Fruit fly (Drosophila melanogaster) whole organism, prepupa: Measurements from ENCODE around the gene Cmtr1.

Source experiments
- Blimp-1 ChIP-seq: fragments of 200-800 bp; sonication (Bioruptor generic); optimal IDR thresholded peaks from 3 replicates; lab custom pipeline; 2017; ENCODE audit warnings: missing biosample characterization, missing genetic modification characterization, mild to moderate bottlenecking, moderate library complexity, missing genetic modification reagents
- CG10631 ChIP-seq: fragments of 200-800 bp; sonication (Bioruptor generic); optimal IDR thresholded peaks from 2 replicates; lab custom pipeline; 2016; ENCODE audit warnings: missing biosample characterization, missing genetic modification characterization
- CG10669 ChIP-seq: fragments of 200-800 bp; sonication (Bioruptor generic); optimal IDR thresholded peaks from 3 replicates; lab custom pipeline; 2018; ENCODE audit warnings: missing biosample characterization, mild to moderate bottlenecking, missing genetic modification characterization, moderate library complexity
- CG11294 ChIP-seq: fragments of 200-800 bp; sonication (Bioruptor generic); IDR thresholded peaks from 2 replicates; pipeline ENCODE4 v1.3.6; 2022; ENCODE audit warnings: missing biosample characterization, missing genetic modification characterization
- CG11762 ChIP-seq: fragments of 200-800 bp; sonication (Bioruptor generic); optimal IDR thresholded peaks from 3 replicates; lab custom pipeline; 2016; ENCODE audit warnings: missing biosample characterization, missing genetic modification characterization; ENCODE audit not compliant: insufficient read depth
- CG11902 ChIP-seq: fragments of 200-800 bp; sonication (Bioruptor generic); optimal IDR thresholded peaks from 3 replicates; lab custom pipeline; 2016; ENCODE audit warnings: missing biosample characterization, missing genetic modification characterization
- CG15336 ChIP-seq: fragments of 200-800 bp; sonication (Bioruptor generic); IDR thresholded peaks from 2 replicates; pipeline ENCODE4 v1.3.6; 2022; ENCODE audit warnings: missing biosample characterization, missing genetic modification characterization
- CG31627 ChIP-seq: fragments of 200-800 bp; sonication (Bioruptor generic); optimal IDR thresholded peaks from 3 replicates; lab custom pipeline; 2016; ENCODE audit warnings: missing biosample characterization, missing genetic modification characterization
- CG32006 ChIP-seq: fragments of 200-800 bp; sonication (Bioruptor generic); optimal IDR thresholded peaks from 3 replicates; lab custom pipeline; 2017; ENCODE audit warnings: missing biosample characterization, mild to moderate bottlenecking, missing genetic modification characterization
- CG34406 ChIP-seq: fragments of 200-800 bp; sonication (Bioruptor generic); optimal IDR thresholded peaks from 3 replicates; lab custom pipeline; 2016; ENCODE audit warnings: missing biosample characterization, missing genetic modification characterization
- CG3919 ChIP-seq: fragments of 200-800 bp; sonication (Bioruptor generic); optimal IDR thresholded peaks from 3 replicates; lab custom pipeline; 2016; ENCODE audit warnings: missing biosample characterization, missing genetic modification characterization
- CG4318 ChIP-seq: fragments of 200-800 bp; sonication (Bioruptor generic); optimal IDR thresholded peaks from 3 replicates; lab custom pipeline; 2017; ENCODE audit warnings: missing biosample characterization, mild to moderate bottlenecking, missing genetic modification characterization
- CG6163 ChIP-seq: fragments of 200-800 bp; sonication (Bioruptor generic); IDR thresholded peaks from 3 replicates; pipeline ENCODE4 v1.3.6; 2022; ENCODE audit warnings: missing biosample characterization, missing genetic modification characterization
- CG6792 ChIP-seq: fragments of 200-800 bp; sonication (Bioruptor generic); optimal IDR thresholded peaks from 3 replicates; lab custom pipeline; 2016; ENCODE audit warnings: missing biosample characterization, missing genetic modification characterization
- CG6854 ChIP-seq: fragments of 200-800 bp; sonication (Bioruptor generic); optimal IDR thresholded peaks from 2 replicates; lab custom pipeline; 2017; ENCODE audit warnings: missing biosample characterization, mild to moderate bottlenecking, missing genetic modification characterization
- CG8319 ChIP-seq: fragments of 200-800 bp; sonication (Bioruptor generic); optimal IDR thresholded peaks from 3 replicates; lab custom pipeline; 2016; ENCODE audit warnings: missing biosample characterization, missing genetic modification characterization
- CG8632 ChIP-seq: fragments of 200-800 bp; sonication (Bioruptor generic); optimal IDR thresholded peaks from 3 replicates; lab custom pipeline; 2016; ENCODE audit warnings: missing biosample characterization, missing genetic modification characterization
- Eip75B ChIP-seq: fragments of 200-800 bp; sonication (Bioruptor generic); optimal IDR thresholded peaks from 3 replicates; lab custom pipeline; 2016; ENCODE audit warnings: missing biosample characterization, missing genetic modification characterization
- Eip78C ChIP-seq: fragments of 200-800 bp; sonication (Bioruptor generic); peaks from one replicate; lab custom pipeline; 2016; ENCODE audit warnings: missing biosample characterization, missing genetic modification characterization
- Eip93F ChIP-seq: fragments of 200-800 bp; sonication (Bioruptor generic); optimal IDR thresholded peaks from 2 replicates; lab custom pipeline; 2016; ENCODE audit warnings: missing biosample characterization, mild to moderate bottlenecking, missing genetic modification characterization
- Ets21C ChIP-seq: fragments of 200-800 bp; sonication (Bioruptor generic); optimal IDR thresholded peaks from 3 replicates; lab custom pipeline; 2016; ENCODE audit warnings: missing biosample characterization, missing genetic modification characterization
- Ets96B ChIP-seq: fragments of 200-800 bp; optimal IDR thresholded peaks from 2 replicates; lab custom pipeline; 2019; ENCODE audit warnings: missing biosample characterization, mild to moderate bottlenecking, missing genetic modification characterization, moderate library complexity
- Hr39 ChIP-seq: fragments of 200-800 bp; sonication (Bioruptor generic); optimal IDR thresholded peaks from 2 replicates; lab custom pipeline; 2016; ENCODE audit warnings: missing biosample characterization, missing genetic modification characterization
- Hr4 ChIP-seq: fragments of 200-800 bp; sonication (Bioruptor generic); optimal IDR thresholded peaks from 3 replicates; lab custom pipeline; 2016; ENCODE audit warnings: missing biosample characterization, missing genetic modification characterization
- Lpt ChIP-seq: fragments of 200-800 bp; sonication (Bioruptor generic); optimal IDR thresholded peaks from 3 replicates; lab custom pipeline; 2016; ENCODE audit warnings: missing biosample characterization, missing genetic modification characterization
- Met ChIP-seq: fragments of 200-800 bp; sonication (Bioruptor generic); optimal IDR thresholded peaks from 3 replicates; lab custom pipeline; 2016; ENCODE audit warnings: missing biosample characterization, missing genetic modification characterization
- OdsH ChIP-seq: fragments of 200-800 bp; sonication (Bioruptor generic); optimal IDR thresholded peaks from 3 replicates; lab custom pipeline; 2016; ENCODE audit warnings: missing biosample characterization, missing genetic modification characterization
- Sox102F ChIP-seq: fragments of 200-800 bp; sonication (Bioruptor generic); optimal IDR thresholded peaks from 2 replicates; lab custom pipeline; 2016; ENCODE audit warnings: missing biosample characterization, mild to moderate bottlenecking, missing genetic modification characterization
- Sox14 ChIP-seq: fragments of 200-800 bp; sonication (Bioruptor generic); optimal IDR thresholded peaks from 3 replicates; lab custom pipeline; 2016; ENCODE audit warnings: missing biosample characterization, missing genetic modification characterization
- achi ChIP-seq: fragments of 200-800 bp; sonication (Bioruptor generic); optimal IDR thresholded peaks from 3 replicates; lab custom pipeline; 2016; ENCODE audit warnings: missing biosample characterization, missing genetic modification characterization
- acj6 ChIP-seq: fragments of 200-800 bp; sonication (Bioruptor generic); optimal IDR thresholded peaks from 3 replicates; lab custom pipeline; 2016; ENCODE audit warnings: missing biosample characterization, missing genetic modification characterization
- cyc ChIP-seq: fragments of 200-800 bp; sonication (Bioruptor generic); optimal IDR thresholded peaks from 3 replicates; lab custom pipeline; 2016; ENCODE audit warnings: missing biosample characterization, missing genetic modification characterization
- dsx ChIP-seq: fragments of 200-800 bp; optimal IDR thresholded peaks from 3 replicates; lab custom pipeline; 2019; ENCODE audit warnings: missing biosample characterization, mild to moderate bottlenecking, missing genetic modification characterization, moderate library complexity; ENCODE audit not compliant: poor library complexity, severe bottlenecking
- esn ChIP-seq: fragments of 200-800 bp; sonication (Bioruptor generic); optimal IDR thresholded peaks from 2 replicates; lab custom pipeline; 2016; ENCODE audit warnings: missing biosample characterization, mild to moderate bottlenecking, missing genetic modification characterization, moderate library complexity
- fd59A ChIP-seq: fragments of 200-800 bp; sonication (Bioruptor generic); optimal IDR thresholded peaks from 2 replicates; lab custom pipeline; 2017; ENCODE audit warnings: missing biosample characterization, mild to moderate bottlenecking, missing genetic modification characterization, missing genetic modification reagents
- fd85E ChIP-seq: fragments of 200-800 bp; sonication (Bioruptor generic); optimal IDR thresholded peaks from 3 replicates; lab custom pipeline; 2016; ENCODE audit warnings: missing biosample characterization, missing genetic modification characterization
- fkh ChIP-seq: fragments of 200-800 bp; sonication (Bioruptor generic); optimal IDR thresholded peaks from 3 replicates; lab custom pipeline; 2017; ENCODE audit warnings: missing biosample characterization, mild to moderate bottlenecking, missing genetic modification characterization, moderate library complexity
- lz ChIP-seq: fragments of 200-800 bp; sonication (Bioruptor generic); optimal IDR thresholded peaks from 3 replicates; lab custom pipeline; 2016; ENCODE audit warnings: missing biosample characterization, missing genetic modification characterization
- pdm3 ChIP-seq: fragments of 200-800 bp; sonication (Bioruptor generic); optimal IDR thresholded peaks from 3 replicates; lab custom pipeline; 2016; ENCODE audit warnings: missing biosample characterization, missing genetic modification characterization
- ss ChIP-seq, 2 experiments: fragments of 200-800 bp; sonication (Bioruptor generic); optimal IDR thresholded peaks; 2 replicates in 1 of 2; 3 replicates in 1 of 2; lab custom pipeline; 2017 to 2018; ENCODE audit warnings: mild to moderate bottlenecking in 2 of 2, missing biosample characterization in 2 of 2, missing genetic modification characterization in 2 of 2, moderate library complexity in 1 of 2
- svp ChIP-seq: fragments of 200-800 bp; sonication (Bioruptor generic); peaks from one replicate; lab custom pipeline; 2016; ENCODE audit warnings: missing biosample characterization, missing genetic modification characterization
- topi ChIP-seq: fragments of 200-800 bp; sonication (Bioruptor generic); optimal IDR thresholded peaks from 3 replicates; lab custom pipeline; 2016; ENCODE audit warnings: missing biosample characterization, missing genetic modification characterization
- vri ChIP-seq: fragments of 200-800 bp; sonication (Bioruptor generic); optimal IDR thresholded peaks from 3 replicates; lab custom pipeline; 2016; ENCODE audit warnings: missing biosample characterization, mild to moderate bottlenecking, missing genetic modification characterization

Cmtr1 gene

dm6 chrX:4116834-4117736 lies 16.3 kb upstream of the Cmtr1 start, which contains the start of the genes tyf and Tip60 (continued):
- no peak for TF ChIP-seq CG3919
- peak; percentile 66 for TF ChIP-seq Eip78C (GFP tag; lab: Kevin White, UChicago)
- peak; percentile 78 for TF ChIP-seq svp (GFP tag; lab: Kevin White, UChicago)
- TF ChIP-seq, all 60 proteins: peak for 10

dm6 chrX:4113698-4114216 lies 12.9 kb upstream of the Cmtr1 start, which contains the start of the genes dgt4 and Nsun2:
Gene dgt4 (plus strand): TSS chrX:4113701.
Gene Nsun2 (minus strand): TSS chrX:4113734.
- TF ChIP-seq Sox102F (no peak), CG15336 (GFP tag; lab: Robert Waterston, UW) (no peak), CG8632 (peak; percentile 12), Eip78C (GFP tag; lab: Kevin White, UChicago) (peak; percentile 80), pdm3 (peak; percentile 40), Eip75B (GFP tag; lab: Kevin White, UChicago) (peak; percentile 31), cyc (GFP tag; lab: Kevin White, UChicago) (peak; percentile 29), CG31627 (peak; percentile 36), vri (GFP tag; lab: Kevin White, UChicago) (no peak), Hr39 (GFP tag; lab: Kevin White, UChicago) (peak; percentile 55), CG3919 (peak; percentile 15), dsx (no peak), Lpt (GFP tag; lab: Kevin White, UChicago) (no peak), CG32006 (GFP tag; lab: Kevin White, UChicago) (peak; percentile 15), esn (GFP tag; lab: Kevin White, UChicago) (peak; percentile 45), lz (GFP tag; lab: Kevin White, UChicago) (peak; percentile 45), fd85E (GFP tag; lab: Kevin White, UChicago) (no peak), CG10669 (no peak), CG10631 (GFP tag; lab: Kevin White, UChicago) (peak; percentile 36), achi (GFP tag; lab: Kevin White, UChicago) (peak; percentile 32), CG6854 (no peak), acj6 (GFP tag; lab: Kevin White, UChicago) (peak; percentile 28), OdsH (peak; percentile 42), Blimp-1 (GFP tag; lab: Kevin White, UChicago) (no peak), CG8319 (GFP tag; lab: Kevin White, UChicago) (no peak), CG11762 (GFP tag; lab: Kevin White, UChicago) (no peak), Sox14 (GFP tag; lab: Kevin White, UChicago) (peak; percentile 10), Met (peak; percentile 45), svp (GFP tag; lab: Kevin White, UChicago) (peak; percentile 16), fkh (GFP tag; lab: Kevin White, UChicago) (peak; percentile 7), Ets21C (GFP tag; lab: Kevin White, UChicago) (peak; percentile 35), topi (peak; percentile 27), ss (GFP tag; optimal IDR thresholded peaks at IDR 0.05; lab: Kevin White, UChicago) (no peak), CG11902 (peak; percentile 4)
- TF ChIP-seq, all 60 proteins: peak for 22

- TF ChIP-seq CG34406 (GFP tag; lab: Kevin White, UChicago) (no peak), Eip93F (GFP tag; lab: Kevin White, UChicago) (no peak), Lpt (GFP tag; lab: Kevin White, UChicago) (no peak), CG31627 (no peak), Hr4 (no peak), Sox14 (GFP tag; lab: Kevin White, UChicago) (peak; percentile 53), svp (GFP tag; lab: Kevin White, UChicago) (peak; percentile 72), CG10631 (GFP tag; lab: Kevin White, UChicago) (no peak), cyc (GFP tag; lab: Kevin White, UChicago) (no peak), CG6792 (GFP tag; lab: Kevin White, UChicago) (no peak), ss (GFP tag; optimal IDR thresholded peaks at IDR 0.05; lab: Kevin White, UChicago) (peak; percentile 26 to 45), CG6163 (GFP tag; lab: Robert Waterston, UW) (no peak), CG11294 (GFP tag; lab: Robert Waterston, UW) (no peak), CG4318 (GFP tag; lab: Kevin White, UChicago) (no peak), dsx (peak; percentile 32), Eip78C (GFP tag; lab: Kevin White, UChicago) (peak; percentile 46), OdsH (no peak), fd59A (GFP tag; lab: Kevin White, UChicago) (no peak), Ets96B (tag; lab: Kevin White, UChicago) (no peak), Ets21C (GFP tag; lab: Kevin White, UChicago) (no peak), fkh (GFP tag; lab: Kevin White, UChicago) (no peak), CG8632 (no peak), lz (GFP tag; lab: Kevin White, UChicago) (no peak), esn (GFP tag; lab: Kevin White, UChicago) (no peak), Hr39 (GFP tag; lab: Kevin White, UChicago) (no peak), CG11902 (no peak)
These were observed 7.9 kb upstream of the Cmtr1 start for dm6 chrX:4108612-4109173.
